Worm (Caenorhabditis elegans) whole organism, late embryonic: ENCODE results near the gene mtg-1.

Experiments
- C08G9.2 ChIP-seq: sonication (generic microtip); optimal IDR thresholded peaks from 2 replicates; lab custom pipeline; 2016; ENCODE audit warnings: mild to moderate bottlenecking, missing genetic modification characterization, moderate library complexity, missing compliant biosample characterization
- F13H6.1 ChIP-seq: sonication (generic microtip); optimal IDR thresholded peaks from 2 replicates; lab custom pipeline; 2016; ENCODE audit warnings: missing genetic modification characterization, missing compliant biosample characterization
- T23F11.4 ChIP-seq: fragments of 200-800 bp; sonication (Bioruptor generic); optimal IDR thresholded peaks from 2 replicates; lab custom pipeline; 2018; ENCODE audit warnings: mild to moderate bottlenecking, missing genetic modification characterization, missing compliant biosample characterization
- ama-1 ChIP-seq: fragments of 150-350 bp; optimal IDR thresholded peaks from 2 replicates; lab custom pipeline; 2014
- ceh-19 ChIP-seq: fragments of 200-800 bp; sonication (Bioruptor generic); optimal IDR thresholded peaks from 2 replicates; lab custom pipeline; 2018; ENCODE audit warnings: mild to moderate bottlenecking, missing genetic modification characterization, missing compliant biosample characterization
- ceh-2 ChIP-seq: sonication (generic microtip); optimal IDR thresholded peaks from 2 replicates; lab custom pipeline; 2016; ENCODE audit warnings: missing genotype, missing genetic modification characterization, missing compliant biosample characterization
- ceh-22 ChIP-seq: sonication (generic microtip); optimal IDR thresholded peaks from 2 replicates; lab custom pipeline; 2017; ENCODE audit warnings: missing biosample characterization, missing genetic modification characterization
- ceh-30 ChIP-seq: fragments of 150-350 bp; optimal IDR thresholded peaks from 2 replicates; lab custom pipeline; 2014; ENCODE audit warnings: missing biosample characterization, missing genetic modification characterization
- ceh-31 ChIP-seq: sonication (generic microtip); optimal IDR thresholded peaks from 2 replicates; lab custom pipeline; 2016; ENCODE audit warnings: missing genetic modification characterization, missing compliant biosample characterization
- ceh-34 ChIP-seq: sonication (generic microtip); optimal IDR thresholded peaks from 2 replicates; lab custom pipeline; 2016; ENCODE audit warnings: mild to moderate bottlenecking, missing genetic modification characterization, missing compliant biosample characterization
- ceh-45 ChIP-seq: fragments of 200-800 bp; sonication (Bioruptor generic); IDR thresholded peaks from 2 replicates; pipeline ENCODE4 v1.3.6; 2022; ENCODE audit warnings: missing genetic modification reagents, missing genetic modification characterization, missing compliant biosample characterization
- ceh-48 ChIP-seq: sonication (generic microtip); optimal IDR thresholded peaks from 2 replicates; lab custom pipeline; 2016; ENCODE audit warnings: missing genetic modification characterization, inconsistent platforms, missing compliant biosample characterization
- ceh-6 ChIP-seq: fragments of 200-800 bp; sonication (Bioruptor generic); optimal IDR thresholded peaks from 2 replicates; lab custom pipeline; 2018; ENCODE audit warnings: mild to moderate bottlenecking, missing genetic modification characterization, missing compliant biosample characterization
- dve-1 ChIP-seq: sonication (generic microtip); optimal IDR thresholded peaks from 2 replicates; lab custom pipeline; 2017; ENCODE audit warnings: antibody characterized with exemption, mild to moderate bottlenecking, missing genetic modification characterization, missing compliant biosample characterization
- elt-2 ChIP-seq: sonication (generic microtip); optimal IDR thresholded peaks from 2 replicates; lab custom pipeline; 2016; ENCODE audit warnings: missing genetic modification reagents, missing genetic modification characterization, missing compliant biosample characterization
- ets-4 ChIP-seq: sonication (generic microtip); optimal IDR thresholded peaks from 2 replicates; lab custom pipeline; 2016; ENCODE audit warnings: missing genetic modification characterization, missing compliant biosample characterization
- fkh-10 ChIP-seq: fragments of 150-350 bp; optimal IDR thresholded peaks from 2 replicates; lab custom pipeline; 2014; ENCODE audit warnings: missing biosample characterization, missing genetic modification reagents, missing genetic modification characterization
- fkh-6 ChIP-seq: sonication (generic microtip); optimal IDR thresholded peaks from 2 replicates; lab custom pipeline; 2016; ENCODE audit warnings: missing genetic modification characterization, missing compliant biosample characterization
- hlh-30 ChIP-seq: sonication (generic microtip); optimal IDR thresholded peaks from 2 replicates; lab custom pipeline; 2017; ENCODE audit warnings: antibody characterized with exemption, missing genetic modification characterization, missing compliant biosample characterization; ENCODE audit not compliant: insufficient read depth
- lim-6 ChIP-seq: sonication (generic microtip); optimal IDR thresholded peaks from 2 replicates; lab custom pipeline; 2016; ENCODE audit warnings: missing genetic modification characterization, missing compliant biosample characterization
- lin-11 ChIP-seq: fragments of 200-800 bp; sonication (Bioruptor generic); optimal IDR thresholded peaks from 2 replicates; lab custom pipeline; 2018; ENCODE audit warnings: mild to moderate bottlenecking, missing genetic modification characterization, missing compliant biosample characterization
- madf-2 ChIP-seq: sonication (generic microtip); optimal IDR thresholded peaks from 2 replicates; lab custom pipeline; 2017; ENCODE audit warnings: missing genetic modification characterization, missing compliant biosample characterization
- nfya-1 ChIP-seq: sonication (generic microtip); optimal IDR thresholded peaks from 2 replicates; lab custom pipeline; 2017; ENCODE audit warnings: missing genetic modification characterization, mild to moderate bottlenecking, missing compliant biosample characterization, antibody characterized with exemption, moderate library complexity
- nhr-232 ChIP-seq: sonication (generic microtip); optimal IDR thresholded peaks from 2 replicates; lab custom pipeline; 2016; ENCODE audit warnings: missing genetic modification characterization, missing compliant biosample characterization
- npax-4 ChIP-seq: sonication (generic microtip); optimal IDR thresholded peaks from 2 replicates; lab custom pipeline; 2016; ENCODE audit warnings: missing genetic modification characterization, missing compliant biosample characterization
- odd-2 ChIP-seq: sonication (generic microtip); optimal IDR thresholded peaks from 2 replicates; lab custom pipeline; 2017; ENCODE audit warnings: antibody characterized with exemption, mild to moderate bottlenecking, missing genetic modification characterization, missing compliant biosample characterization
- pax-1 ChIP-seq: fragments of 150-350 bp; optimal IDR thresholded peaks from 2 replicates; lab custom pipeline; 2014; ENCODE audit warnings: missing biosample characterization, missing genetic modification characterization
- pros-1 ChIP-seq: fragments of 150-350 bp; optimal IDR thresholded peaks from 2 replicates; lab custom pipeline; 2014; ENCODE audit warnings: missing biosample characterization, missing genetic modification reagents, missing genetic modification characterization
- ref-2 ChIP-seq: sonication (generic microtip); optimal IDR thresholded peaks from 2 replicates; lab custom pipeline; 2016; ENCODE audit warnings: missing genetic modification characterization, missing compliant biosample characterization
- rnt-1 ChIP-seq: sonication (generic microtip); optimal IDR thresholded peaks from 2 replicates; lab custom pipeline; 2016; ENCODE audit warnings: missing genetic modification characterization, missing compliant biosample characterization
- sox-4 ChIP-seq: sonication (generic microtip); optimal IDR thresholded peaks from 2 replicates; lab custom pipeline; 2017; ENCODE audit warnings: mild to moderate bottlenecking, missing genetic modification characterization, inconsistent platforms, missing compliant biosample characterization
- tbx-2 ChIP-seq: sonication (generic microtip); optimal IDR thresholded peaks from 2 replicates; lab custom pipeline; 2016; ENCODE audit warnings: missing genetic modification characterization, missing compliant biosample characterization
- unc-42 ChIP-seq: sonication (generic microtip); optimal IDR thresholded peaks from 2 replicates; lab custom pipeline; 2016; ENCODE audit warnings: missing genotype, missing genetic modification characterization, missing compliant biosample characterization
- unc-55 ChIP-seq: sonication (generic microtip); optimal IDR thresholded peaks from 2 replicates; lab custom pipeline; 2017; ENCODE audit warnings: missing biosample characterization, missing genetic modification reagents, missing genetic modification characterization
- unc-86 ChIP-seq: sonication (generic microtip); optimal IDR thresholded peaks from 2 replicates; lab custom pipeline; 2016; ENCODE audit warnings: missing genetic modification characterization, missing compliant biosample characterization

The mtg-1 gene

ce11 chrIII:1533615-1534014, at the start of gene mtg-1:
mtg-1 (plus strand) TSS chrIII:1533774.
- TF ChIP-seq unc-55 (GFP tag; lab: Kevin White, UChicago) (peak; percentile 16), ceh-6 (no peak), lim-6 (tag; lab: Kevin White, UChicago) (no peak), ceh-22 (tag; lab: Kevin White, UChicago) (no peak)

DNA sequence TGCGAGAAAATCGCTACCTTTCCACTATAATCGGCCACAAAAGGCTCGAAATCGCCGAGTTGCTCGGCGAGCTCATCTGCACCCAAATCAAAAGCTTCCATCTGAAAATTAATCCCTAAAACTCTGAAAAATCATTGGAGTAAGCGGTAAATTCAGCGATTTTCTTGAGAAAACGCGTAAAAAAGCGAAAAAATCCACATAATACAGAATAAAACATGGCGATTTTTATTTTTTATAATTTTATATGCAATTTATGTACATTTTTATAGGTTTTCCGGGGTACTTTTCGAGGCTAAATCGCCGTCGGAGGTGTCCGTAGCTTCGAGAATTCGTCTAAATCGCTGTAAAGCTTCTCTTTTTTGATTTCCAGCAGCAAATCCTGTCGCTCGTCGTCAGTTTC, 38.3 kb upstream of the mtg-1 start, which contains the start of gene Y82E9BR.19:
Gene Y82E9BR.19, minus strand, starts transcription at position 101 of the 400 bp plus-strand sequence.
- TF ChIP-seq elt-2 (no peak), fkh-6 (tag; lab: Kevin White, UChicago) (no peak), fkh-10 (no peak), C08G9.2 (no peak), ceh-19 (GFP tag; lab: Kevin White, UChicago) (no peak), rnt-1 (tag; lab: Kevin White, UChicago) (no peak), ceh-31 (tag; lab: Kevin White, UChicago) (no peak), T23F11.4 (GFP tag; lab: Kevin White, UChicago) (no peak), pros-1 (no peak), ceh-48 (tag; lab: Kevin White, UChicago) (no peak), lin-11 (tag; lab: Kevin White, UChicago) (no peak), F13H6.1 (tag; lab: Kevin White, UChicago) (no peak), dve-1 (tag; lab: Kevin White, UChicago) (no peak), pax-1 (no peak), ceh-30 (tag; lab: Kevin White, UChicago) (no peak), hlh-30 (no peak), ref-2 (tag; lab: Kevin White, UChicago) (no peak), nhr-232 (tag; lab: Kevin White, UChicago) (no peak)

ce11 chrIII:1495863-1496445, 37.6 kb upstream of the mtg-1 start, which contains the start of the genes ave-1 and M01G5.1:
ave-1 (minus strand) TSS chrIII:1495975.
M01G5.1 (plus strand) TSS chrIII:1496401.
- TF ChIP-seq ceh-6 (no peak), unc-42 (tag; lab: Kevin White, UChicago) (peak; percentile 72), nfya-1 (tag; lab: Kevin White, UChicago) (peak; percentile 37), ets-4 (tag; lab: Kevin White, UChicago) (no peak), F13H6.1 (tag; lab: Kevin White, UChicago) (no peak), odd-2 (tag; lab: Kevin White, UChicago) (no peak), unc-86 (tag; lab: Kevin White, UChicago) (no peak), madf-2 (tag; lab: Kevin White, UChicago) (no peak)

ce11 chrIII:1508244-1508643, 25.3 kb upstream of the mtg-1 start:
- peak; percentile 15 for TF ChIP-seq tbx-2 (tag; lab: Kevin White, UChicago)
- no peak for TF ChIP-seq ceh-30 (tag; lab: Kevin White, UChicago)
- no peak for TF ChIP-seq dve-1 (tag; lab: Kevin White, UChicago)
- TF ChIP-seq sox-4 (tag; lab: Kevin White, UChicago): no peak

DNA sequence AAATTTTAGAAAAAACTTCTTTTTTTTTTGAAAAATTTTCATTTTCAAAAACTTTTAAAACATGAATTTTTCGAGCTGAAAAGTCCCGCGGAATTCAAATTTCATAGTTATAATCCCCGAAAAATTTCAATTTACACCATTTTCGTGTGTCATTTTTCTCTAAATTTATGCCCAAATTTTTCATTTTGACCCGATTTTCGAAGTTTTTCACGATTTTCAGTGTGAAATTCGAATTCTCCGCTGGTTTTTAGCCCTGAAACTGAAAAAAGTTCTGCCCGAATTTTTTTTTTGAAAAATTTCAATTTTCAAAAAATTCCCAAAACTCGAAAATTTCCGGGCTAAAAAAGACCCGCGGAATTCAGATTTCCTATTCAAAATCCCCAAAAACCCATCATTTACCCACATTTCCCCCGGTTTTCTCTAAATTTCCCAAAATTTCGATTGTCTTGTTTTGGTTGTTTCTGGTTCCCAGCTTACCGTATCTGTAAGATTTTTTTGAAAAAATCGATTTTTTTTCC, 24.8 kb upstream of the mtg-1 start:
- no peak for TF ChIP-seq fkh-6 (tag; lab: Kevin White, UChicago)
- no peak for TF ChIP-seq pros-1
- no peak for TF ChIP-seq npax-4 (tag; lab: Kevin White, UChicago)
- no peak for TF ChIP-seq ceh-34 (tag; lab: Kevin White, UChicago)
- TF ChIP-seq unc-86 (tag; lab: Kevin White, UChicago): no peak
- TF ChIP-seq odd-2 (tag; lab: Kevin White, UChicago): no peak
- no peak for TF ChIP-seq ama-1 (lab: Kevin White, UChicago)
- TF ChIP-seq ceh-45 (GFP tag; lab: Robert Waterston, UW): no peak
- TF ChIP-seq ceh-2 (tag; lab: Kevin White, UChicago): no peak
- TF ChIP-seq sox-4 (tag; lab: Kevin White, UChicago): no peak
